Worm (Caenorhabditis elegans): ENCODE data around the gene F41H10.1.

ce11 chrIV:5415696-5416095 lies 33.0 kb downstream of the F41H10.1 start, which contains the start of gene spp-7:
- TF ChIP-seq C04F5.9 (tag; optimal IDR thresholded peaks at IDR 0.05) (no peak), ets-5 (GFP tag; IDR thresholded peaks at IDR 0.05) (no peak)
